Worm (Caenorhabditis elegans) whole organism, L4 larva: ENCODE results near the gene T16G1.7.
"Not testable (repeated sequence)": the region's sequence is repeated elsewhere in the genome, so short reads cannot be mapped to it uniquely, and the experiment has no call there.

Source experiments
- D1046.2 ChIP-seq: fragments of 200-800 bp; sonication (Bioruptor generic); IDR thresholded peaks from 2 replicates; pipeline ENCODE4 v1.3.6; 2022; ENCODE audit warnings: missing genetic modification characterization, missing compliant biosample characterization
- F37D6.2 ChIP-seq: sonication (generic microtip); optimal IDR thresholded peaks from 2 replicates; lab custom pipeline; 2016; ENCODE audit warnings: mild to moderate bottlenecking, missing genetic modification characterization, missing compliant biosample characterization
- F49E8.2 ChIP-seq: sonication (generic microtip); optimal IDR thresholded peaks from 2 replicates; lab custom pipeline; 2016; ENCODE audit warnings: missing compliant biosample characterization, mild to moderate bottlenecking, missing genetic modification characterization, borderline replicate concordance
- T20F7.1 ChIP-seq: fragments of 200-800 bp; sonication (Bioruptor generic); optimal IDR thresholded peaks from 2 replicates; lab custom pipeline; 2018; ENCODE audit warnings: mild to moderate bottlenecking, missing genetic modification characterization, missing compliant biosample characterization
- Y48G9A.11 ChIP-seq: fragments of 200-800 bp; sonication (Bioruptor generic); IDR thresholded peaks from 2 replicates; pipeline ENCODE4 v1.3.6; 2022; ENCODE audit warnings: missing genetic modification reagents, missing genetic modification characterization, missing compliant biosample characterization
- aha-1 ChIP-seq: fragments of 150-350 bp; peaks from one replicate; lab custom pipeline; 2014; ENCODE audit warnings: missing biosample characterization, missing genetic modification characterization
- aly-2 ChIP-seq: sonication (generic microtip); optimal IDR thresholded peaks from 2 replicates; lab custom pipeline; 2018; ENCODE audit warnings: missing biosample characterization, missing genetic modification characterization
- arid-1 ChIP-seq: fragments of 200-800 bp; sonication (Bioruptor generic); conservative IDR thresholded peaks from 2 replicates; pipeline ENCODE4 v1.3.6; 2022; ENCODE audit warnings: missing genetic modification reagents, missing genetic modification characterization, missing compliant biosample characterization
- ceh-20 ChIP-seq: fragments of 200-800 bp; sonication (Bioruptor generic); IDR thresholded peaks from 2 replicates; pipeline ENCODE4 v1.3.6; 2022; ENCODE audit warnings: missing genetic modification reagents, missing genetic modification characterization, missing compliant biosample characterization
- ceh-32 ChIP-seq: sonication (generic microtip); optimal IDR thresholded peaks from 2 replicates; lab custom pipeline; 2016; ENCODE audit warnings: mild to moderate bottlenecking, missing genetic modification characterization, missing compliant biosample characterization; ENCODE audit not compliant: poor library complexity
- ceh-44 ChIP-seq: fragments of 200-800 bp; sonication (Bioruptor generic); IDR thresholded peaks from 2 replicates; pipeline ENCODE4 v1.3.6; 2022; ENCODE audit warnings: missing genetic modification reagents, missing genetic modification characterization, missing compliant biosample characterization
- ces-1 ChIP-seq: fragments of 150-350 bp; sonication (generic microtip); optimal IDR thresholded peaks from 4 replicates; lab custom pipeline; 2014; ENCODE audit warnings: missing biosample characterization, missing genetic modification reagents, missing genetic modification characterization
- ctbp-1 ChIP-seq: fragments of 200-800 bp; sonication (Bioruptor generic); IDR thresholded peaks from 2 replicates; pipeline ENCODE4 v1.3.6; 2022; ENCODE audit warnings: missing genetic modification reagents, missing genetic modification characterization, missing compliant biosample characterization
- daf-16 ChIP-seq, 3 experiments: sonication (generic microtip); optimal IDR thresholded peaks; 2 replicates each; lab custom pipeline; 2016 to 2017; ENCODE audit warnings: missing genetic modification characterization in 3 of 3, missing genetic modification reagents in 3 of 3, mild to moderate bottlenecking in 2 of 3, missing compliant biosample characterization in 2 of 3, missing biosample characterization in 1 of 3, moderate library complexity in 1 of 3
- daf-8 ChIP-seq: fragments of 200-800 bp; sonication (Bioruptor generic); IDR thresholded peaks from 2 replicates; pipeline ENCODE4 v1.3.6; 2022; ENCODE audit warnings: missing genetic modification characterization, missing compliant biosample characterization
- dmd-6 ChIP-seq: fragments of 200-800 bp; sonication (Bioruptor generic); IDR thresholded peaks from 2 replicates; pipeline ENCODE4 v1.3.6; 2022; ENCODE audit warnings: missing genetic modification reagents, missing genetic modification characterization, missing compliant biosample characterization
- dmd-9 ChIP-seq: fragments of 200-800 bp; sonication (Bioruptor generic); IDR thresholded peaks from 2 replicates; pipeline ENCODE4 v1.3.6; 2022; ENCODE audit warnings: missing genetic modification reagents, missing genetic modification characterization, missing compliant biosample characterization
- dve-1 ChIP-seq: sonication (generic microtip); optimal IDR thresholded peaks from 2 replicates; lab custom pipeline; 2017; ENCODE audit warnings: antibody characterized with exemption, mild to moderate bottlenecking, missing genetic modification characterization, missing compliant biosample characterization; ENCODE audit not compliant: insufficient read depth
- fkh-10 ChIP-seq: fragments of 150-350 bp; optimal IDR thresholded peaks from 2 replicates; lab custom pipeline; 2014; ENCODE audit warnings: missing biosample characterization, missing genetic modification reagents, missing genetic modification characterization
- fos-1 ChIP-seq: fragments of 150-350 bp; optimal IDR thresholded peaks from 2 replicates; lab custom pipeline; 2014; ENCODE audit warnings: missing biosample characterization, missing genetic modification characterization
- hif-1 ChIP-seq, 2 experiments: sonication (generic microtip); optimal IDR thresholded peaks; 2 replicates each; lab custom pipeline; 2016 to 2017; ENCODE audit warnings: missing compliant biosample characterization in 2 of 2, missing genetic modification characterization in 2 of 2, missing genetic modification reagents in 2 of 2, missing genotype in 2 of 2, mild to moderate bottlenecking in 1 of 2
- hlh-30 ChIP-seq: sonication (generic microtip); optimal IDR thresholded peaks from 2 replicates; lab custom pipeline; 2017; ENCODE audit warnings: antibody characterized with exemption, mild to moderate bottlenecking, missing genetic modification characterization, missing compliant biosample characterization; ENCODE audit not compliant: insufficient read depth
- lim-7 ChIP-seq: fragments of 200-800 bp; sonication (Bioruptor generic); IDR thresholded peaks from 2 replicates; pipeline ENCODE4 v1.3.6; 2022; ENCODE audit warnings: missing genetic modification characterization, missing compliant biosample characterization
- lin-29 ChIP-seq: fragments of 200-800 bp; sonication (Bioruptor generic); IDR thresholded peaks from 2 replicates; pipeline ENCODE4 v1.3.6; 2022; ENCODE audit warnings: missing genetic modification reagents, missing genetic modification characterization, missing compliant biosample characterization
- lsy-2 ChIP-seq, 2 experiments: fragments of 150-350 bp in 1 of 2; sonication (generic microtip) in 1 of 2; optimal IDR thresholded peaks; 2 replicates each; lab custom pipeline; 2014 to 2017; ENCODE audit warnings: missing biosample characterization in 2 of 2, missing genetic modification characterization in 2 of 2
- madf-5 ChIP-seq, 2 experiments: fragments of 200-800 bp; sonication (Bioruptor generic); IDR thresholded peaks; 2 replicates each; pipeline ENCODE4 v1.3.6; 2022; ENCODE audit warnings: missing compliant biosample characterization in 2 of 2, missing genetic modification characterization in 2 of 2
- madf-9 ChIP-seq: fragments of 200-800 bp; sonication (Bioruptor generic); conservative IDR thresholded peaks from 2 replicates; pipeline ENCODE4 v1.3.6; 2022; ENCODE audit warnings: missing genetic modification reagents, missing genetic modification characterization, missing compliant biosample characterization
- mep-1 ChIP-seq: fragments of 150-350 bp; sonication (generic microtip); optimal IDR thresholded peaks from 3 replicates; lab custom pipeline; 2014; ENCODE audit warnings: missing biosample characterization, missing genetic modification characterization
- mes-2 ChIP-seq: sonication (generic microtip); optimal IDR thresholded peaks from 2 replicates; lab custom pipeline; 2016; ENCODE audit warnings: missing genotype, mild to moderate bottlenecking, missing genetic modification characterization, missing compliant biosample characterization; ENCODE audit not compliant: poor library complexity, severe bottlenecking
- mxl-2 ChIP-seq: fragments of 200-800 bp; sonication (Bioruptor generic); conservative IDR thresholded peaks from 2 replicates; pipeline ENCODE4 v1.3.6; 2022; ENCODE audit warnings: missing genetic modification reagents, missing genetic modification characterization, missing compliant biosample characterization
- mxl-3 ChIP-seq: fragments of 200-800 bp; sonication (Bioruptor generic); optimal IDR thresholded peaks from 2 replicates; lab custom pipeline; 2018; ENCODE audit warnings: mild to moderate bottlenecking, missing genetic modification characterization, missing compliant biosample characterization
- nhr-102 ChIP-seq: sonication (generic microtip); optimal IDR thresholded peaks from 2 replicates; lab custom pipeline; 2016; ENCODE audit warnings: mild to moderate bottlenecking, missing genetic modification characterization, moderate library complexity, missing compliant biosample characterization
- nhr-11 ChIP-seq: fragments of 150-350 bp; optimal IDR thresholded peaks from 2 replicates; lab custom pipeline; 2014; ENCODE audit warnings: missing biosample characterization, missing genetic modification characterization
- nhr-28 ChIP-seq: fragments of 150-350 bp; optimal IDR thresholded peaks from 2 replicates; lab custom pipeline; 2014; ENCODE audit warnings: missing biosample characterization, missing genetic modification characterization
- nhr-42 ChIP-seq: fragments of 200-800 bp; sonication (Bioruptor generic); IDR thresholded peaks from 2 replicates; pipeline ENCODE4 v1.3.6; 2022; ENCODE audit warnings: missing genetic modification characterization, missing compliant biosample characterization
- nhr-48 ChIP-seq: sonication (generic microtip); optimal IDR thresholded peaks from 2 replicates; lab custom pipeline; 2016; ENCODE audit warnings: mild to moderate bottlenecking, missing genetic modification characterization, missing compliant biosample characterization
- nhr-77 ChIP-seq: fragments of 150-350 bp; optimal IDR thresholded peaks from 2 replicates; lab custom pipeline; 2014; ENCODE audit warnings: missing biosample characterization, missing genetic modification characterization
- pha-4 ChIP-seq, 2 experiments: fragments of 150-350 bp in 1 of 2; fragments of 200-800 bp in 1 of 2; sonication (Bioruptor generic) in 1 of 2; IDR thresholded peaks in 1 of 2; optimal IDR thresholded peaks in 1 of 2; 2 replicates each; pipeline versions ENCODE4 v1.3.6 to Lab custom; 2014 to 2022; ENCODE audit warnings: missing genetic modification characterization in 2 of 2, missing genetic modification reagents in 2 of 2, missing biosample characterization in 1 of 2, missing compliant biosample characterization in 1 of 2
- rbr-2 ChIP-seq: sonication (generic microtip); optimal IDR thresholded peaks from 2 replicates; lab custom pipeline; 2016; ENCODE audit warnings: missing genotype, missing genetic modification characterization, missing compliant biosample characterization
- spr-1 ChIP-seq: sonication (generic microtip); optimal IDR thresholded peaks from 2 replicates; lab custom pipeline; 2016; ENCODE audit warnings: mild to moderate bottlenecking, missing genetic modification characterization, missing compliant biosample characterization
- spr-3 ChIP-seq: fragments of 200-800 bp; sonication (Bioruptor generic); optimal IDR thresholded peaks from 2 replicates; lab custom pipeline; 2018; ENCODE audit warnings: mild to moderate bottlenecking, missing genetic modification characterization, missing compliant biosample characterization
- tag-97 ChIP-seq: fragments of 200-800 bp; sonication (Bioruptor generic); IDR thresholded peaks from 2 replicates; pipeline ENCODE4 v1.3.6; 2022; ENCODE audit warnings: missing genetic modification characterization, missing compliant biosample characterization
- unc-130 ChIP-seq: sonication (generic microtip); optimal IDR thresholded peaks from 2 replicates; lab custom pipeline; 2016; ENCODE audit warnings: missing genetic modification reagents, missing genetic modification characterization, missing compliant biosample characterization
- vab-7 ChIP-seq: fragments of 200-800 bp; sonication (Bioruptor generic); IDR thresholded peaks from 2 replicates; pipeline ENCODE4 v1.3.6; 2022; ENCODE audit warnings: missing genetic modification reagents, missing genetic modification characterization, missing compliant biosample characterization
- zag-1 ChIP-seq: fragments of 150-350 bp; optimal IDR thresholded peaks from 2 replicates; lab custom pipeline; 2014; ENCODE audit warnings: missing biosample characterization, missing genetic modification characterization
- zfp-3 ChIP-seq: fragments of 200-800 bp; sonication (Bioruptor generic); conservative IDR thresholded peaks from 2 replicates; pipeline ENCODE4 v1.3.6; 2022; ENCODE audit warnings: missing genetic modification reagents, missing genetic modification characterization, missing compliant biosample characterization
- zip-11 ChIP-seq: fragments of 200-800 bp; sonication (Bioruptor generic); IDR thresholded peaks from 2 replicates; pipeline ENCODE4 v1.3.6; 2022; ENCODE audit warnings: missing genetic modification characterization, missing compliant biosample characterization

T16G1.7 gene

DNA sequence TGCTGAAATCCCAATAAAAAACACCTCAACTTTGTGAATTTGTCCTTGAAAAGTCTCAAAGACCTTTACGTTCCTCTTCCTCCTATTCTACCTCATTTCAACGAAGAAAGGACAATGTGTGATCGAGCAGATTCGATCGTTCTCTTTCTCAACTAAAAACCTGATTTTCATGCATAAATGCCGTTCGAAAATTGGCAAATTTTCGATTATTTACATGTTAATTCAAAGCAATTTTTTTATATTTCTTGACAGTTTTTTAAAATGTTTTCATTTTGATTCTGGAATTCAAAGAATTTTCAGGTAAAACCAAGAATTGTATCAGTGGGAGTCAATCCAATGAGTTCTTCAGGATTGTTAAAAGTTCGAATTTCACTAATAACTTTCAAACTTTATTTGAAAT lies 33.6 kb upstream of the T16G1.7 start, which contains the start of gene lin-46:
TSS of gene lin-46 (plus strand) at position 301 of the 400 bp plus-strand sequence.
- TF ChIP-seq fos-1 (tag; lab: Kevin White, UChicago) (no peak), zip-11 (GFP tag; lab: Robert Waterston, UW) (no peak), tag-97 (no peak), ceh-20 (no peak), spr-1 (tag; lab: Kevin White, UChicago) (no peak), aly-2 (tag; lab: Kevin White, UChicago) (no peak), ceh-32 (tag; lab: Kevin White, UChicago) (no peak), nhr-28 (tag; lab: Kevin White, UChicago) (no peak), fkh-10 (GFP tag; lab: Kevin White, UChicago) (no peak), ceh-44 (no peak), zfp-3 (GFP tag; lab: Robert Waterston, UW) (no peak), F49E8.2 (no peak), mxl-3 (GFP tag; lab: Kevin White, UChicago) (no peak), ctbp-1 (no peak), ces-1 (GFP tag; lab: Kevin White, UChicago) (no peak), lin-29 (GFP tag; lab: Robert Waterston, UW) (no peak), zag-1 (no peak)

DNA sequence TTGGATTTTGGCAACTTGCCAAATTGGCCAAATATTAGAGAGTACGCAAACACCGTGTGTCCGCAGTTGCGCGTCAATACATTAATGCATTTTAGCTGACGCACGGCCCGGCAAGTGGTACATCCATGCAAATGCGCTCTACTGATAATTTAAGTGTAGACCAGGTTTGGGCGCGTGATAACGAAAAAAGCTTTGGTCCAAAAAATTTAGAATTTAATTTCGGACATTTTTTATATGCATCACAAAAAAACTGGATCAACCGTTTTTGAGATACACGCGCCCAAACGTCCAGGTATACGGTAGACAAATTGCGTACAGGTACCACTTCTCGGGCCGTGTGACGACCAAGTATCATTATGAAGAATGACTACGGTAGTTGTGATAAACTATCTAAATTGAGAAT lies 33.0 kb upstream of the T16G1.7 start, which contains the start of gene R186.8:
TSS of gene R186.8 (minus strand) at position 58 of the 403 bp plus-strand sequence.
- TF ChIP-seq rbr-2 (tag; lab: Kevin White, UChicago) (peak; percentile 86), lin-29 (GFP tag; lab: Robert Waterston, UW) (peak; percentile 70), pha-4 (GFP tag; IDR thresholded peaks at IDR 0.05; lab: Robert Waterston, UW) (peak; percentile 77), mep-1 (tag; lab: Kevin White, UChicago) (peak; percentile 74), dmd-6 (GFP tag; lab: Robert Waterston, UW) (peak; percentile 94), hlh-30 (peak; percentile 43), lsy-2 (tag; optimal IDR thresholded peaks at IDR 0.05; lab: Kevin White, UChicago) (peak in 1 of 2 experiments; percentile 93), mes-2 (tag; lab: Kevin White, UChicago) (peak; percentile 79), ctbp-1 (peak; percentile 69; the same call in 1 of the 2 replicates), D1046.2 (GFP tag; lab: Robert Waterston, UW) (0 out of 2 replicates have a peak, but pooled peaks have one; percentile 41), daf-16 (GFP tag; optimal IDR thresholded peaks at IDR 0.05; lab: Kevin White, UChicago) (peak in 1 of 2 experiments; percentile 21), daf-16 (tag; optimal IDR thresholded peaks at IDR 0.05; lab: Kevin White, UChicago) (peak; percentile 35), nhr-42 (GFP tag; lab: Robert Waterston, UW) (peak; percentile 88), lim-7 (GFP tag; lab: Robert Waterston, UW) (0 out of 2 replicates have a peak, but pooled peaks have one; percentile 10), nhr-102 (tag; lab: Kevin White, UChicago) (peak; percentile 58), madf-5 (GFP tag; IDR thresholded peaks at IDR 0.05; lab: Robert Waterston, UW) (peak in 1 of 2 experiments; percentile 48; a peak in 1 of 4 replicates), spr-3 (GFP tag; lab: Kevin White, UChicago) (peak; percentile 38), mxl-2 (GFP tag; lab: Robert Waterston, UW) (peak; percentile 62), zfp-3 (GFP tag; lab: Robert Waterston, UW) (peak; percentile 87), madf-9 (peak; percentile 70; the same call in 1 of the 2 replicates), F37D6.2 (peak; percentile 37), spr-1 (tag; lab: Kevin White, UChicago) (peak; percentile 47), T20F7.1 (peak; percentile 92), ceh-20 (peak; percentile 82), hif-1 (tag; optimal IDR thresholded peaks at IDR 0.05; lab: Kevin White, UChicago) (peak in 1 of 2 experiments; percentile 56), nhr-48 (tag; lab: Kevin White, UChicago) (peak; percentile 60), nhr-77 (tag; lab: Kevin White, UChicago) (peak; percentile 54), aha-1 (tag; lab: Kevin White, UChicago) (peak; percentile 96), vab-7 (GFP tag; lab: Robert Waterston, UW) (peak; percentile 71; the same call in 1 of the 2 replicates), unc-130 (peak; percentile 66), dmd-9 (peak; percentile 81), Y48G9A.11 (GFP tag; lab: Robert Waterston, UW) (peak; percentile 52; the same call in 1 of the 2 replicates), nhr-11 (peak; percentile 37), daf-8 (0 out of 2 replicates have a peak, but pooled peaks have one; percentile 35), dve-1 (tag; lab: Kevin White, UChicago) (peak; percentile 53), arid-1 (GFP tag; lab: Robert Waterston, UW) (peak; percentile 72)
- not testable (repeated sequence) for TF ChIP-seq pha-4 (tag; optimal IDR thresholded peaks at IDR 0.05; lab: Kevin White, UChicago)
